Worm (Caenorhabditis elegans): ENCODE data around the gene F36D4.5.

- no peak for TF ChIP-seq dao-5 (tag; optimal IDR thresholded peaks at IDR 0.05)
- TF ChIP-seq him-1 (tag; optimal IDR thresholded peaks at IDR 0.05): no peak
Measured at ce11 chrV:9373473-9373872, 52.1 kb downstream of the F36D4.5 start, which contains the start of gene E02C12.8.
